Worm (Caenorhabditis elegans) whole organism, L1 larva: ENCODE measurements around the gene gmap-2.

Experiments used
- aly-2 ChIP-seq: fragments of 150-350 bp; optimal IDR thresholded peaks from 2 replicates; lab custom pipeline; 2014; ENCODE audit warnings: missing biosample characterization, missing genetic modification characterization
- blmp-1 ChIP-seq: fragments of 150-350 bp; optimal IDR thresholded peaks from 2 replicates; lab custom pipeline; 2014; ENCODE audit warnings: missing biosample characterization, missing genetic modification characterization
- ceh-63 ChIP-seq: fragments of 200-800 bp; sonication (Bioruptor generic); optimal IDR thresholded peaks from 2 replicates; lab custom pipeline; 2018; ENCODE audit warnings: mild to moderate bottlenecking, missing genetic modification characterization, missing compliant biosample characterization
- ceh-8 ChIP-seq: fragments of 200-800 bp; sonication (Bioruptor generic); optimal IDR thresholded peaks from 2 replicates; lab custom pipeline; 2018; ENCODE audit warnings: mild to moderate bottlenecking, missing genetic modification characterization, moderate library complexity, missing compliant biosample characterization
- ceh-82 ChIP-seq, 3 experiments: fragments of 150-350 bp in 1 of 3; sonication (generic microtip) in 2 of 3; optimal IDR thresholded peaks; 2 replicates each; lab custom pipeline; 2014 to 2017; ENCODE audit warnings: missing biosample characterization in 3 of 3, missing genetic modification characterization in 3 of 3
- ces-1 ChIP-seq: fragments of 150-350 bp; optimal IDR thresholded peaks from 2 replicates; lab custom pipeline; 2014; ENCODE audit warnings: missing biosample characterization, missing genetic modification reagents, missing genetic modification characterization
- dsc-1 ChIP-seq: sonication (generic microtip); optimal IDR thresholded peaks from 2 replicates; lab custom pipeline; 2016; ENCODE audit warnings: mild to moderate bottlenecking, missing genetic modification characterization, missing compliant biosample characterization
- efl-1 ChIP-seq, 4 experiments: fragments of 150-350 bp; optimal IDR thresholded peaks in 3 of 4; peaks in 1 of 4; 1 replicate in 1 of 4; 2 replicates in 3 of 4; lab custom pipeline; 2014; ENCODE audit warnings: missing biosample characterization in 2 of 4, missing genetic modification characterization in 2 of 4, missing genetic modification reagents in 2 of 4
- egl-13 ChIP-seq: sonication (generic microtip); optimal IDR thresholded peaks from 2 replicates; lab custom pipeline; 2016; ENCODE audit warnings: missing genotype, missing genetic modification reagents, missing genetic modification characterization, missing compliant biosample characterization
- fkh-10 ChIP-seq: sonication (generic microtip); optimal IDR thresholded peaks from 2 replicates; lab custom pipeline; 2017; ENCODE audit warnings: missing biosample characterization, missing genetic modification reagents, missing genetic modification characterization
- fkh-4 ChIP-seq: sonication (generic microtip); optimal IDR thresholded peaks from 2 replicates; lab custom pipeline; 2016; ENCODE audit warnings: missing compliant biosample characterization, missing genetic modification characterization, borderline replicate concordance
- fos-1 ChIP-seq: fragments of 150-350 bp; optimal IDR thresholded peaks from 2 replicates; lab custom pipeline; 2014; ENCODE audit warnings: missing biosample characterization, missing genetic modification characterization
- hlh-4 ChIP-seq: sonication (generic microtip); optimal IDR thresholded peaks from 2 replicates; lab custom pipeline; 2016; ENCODE audit warnings: mild to moderate bottlenecking, missing genetic modification characterization, missing compliant biosample characterization
- irx-1 ChIP-seq: sonication (generic microtip); optimal IDR thresholded peaks from 2 replicates; lab custom pipeline; 2016; ENCODE audit warnings: missing genetic modification characterization, missing compliant biosample characterization
- jun-1 ChIP-seq: fragments of 150-350 bp; optimal IDR thresholded peaks from 2 replicates; lab custom pipeline; 2014; ENCODE audit warnings: missing biosample characterization, missing genetic modification reagents, missing genetic modification characterization
- lin-14 ChIP-seq: fragments of 200-800 bp; sonication (Bioruptor generic); optimal IDR thresholded peaks from 2 replicates; lab custom pipeline; 2018; ENCODE audit warnings: mild to moderate bottlenecking, missing genetic modification characterization, moderate library complexity, missing compliant biosample characterization
- lin-15B ChIP-seq: fragments of 150-350 bp; sonication (generic microtip); optimal IDR thresholded peaks from 3 replicates; lab custom pipeline; 2014; ENCODE audit warnings: missing biosample characterization, missing genetic modification characterization
- lir-3 ChIP-seq: sonication (generic microtip); optimal IDR thresholded peaks from 2 replicates; lab custom pipeline; 2016; ENCODE audit warnings: mild to moderate bottlenecking, missing genetic modification characterization, moderate library complexity, missing compliant biosample characterization; ENCODE audit not compliant: poor library complexity
- mdl-1 ChIP-seq, 2 experiments: fragments of 150-350 bp; optimal IDR thresholded peaks; 2 replicates each; lab custom pipeline; 2014 to 2017; ENCODE audit warnings: missing biosample characterization in 2 of 2, missing genetic modification characterization in 2 of 2, inconsistent platforms in 1 of 2
- mef-2 ChIP-seq: fragments of 150-350 bp; optimal IDR thresholded peaks from 2 replicates; lab custom pipeline; 2014; ENCODE audit warnings: missing biosample characterization, missing genetic modification characterization
- nhr-19 ChIP-seq: fragments of 200-800 bp; sonication (Bioruptor generic); conservative IDR thresholded peaks from 2 replicates; pipeline ENCODE4 v1.3.6; 2022; ENCODE audit warnings: missing genetic modification characterization, missing compliant biosample characterization
- nhr-20 ChIP-seq: sonication (generic microtip); optimal IDR thresholded peaks from 2 replicates; lab custom pipeline; 2016; ENCODE audit warnings: mild to moderate bottlenecking, missing genetic modification characterization, missing compliant biosample characterization
- nhr-237 ChIP-seq: fragments of 150-350 bp; optimal IDR thresholded peaks from 2 replicates; lab custom pipeline; 2014; ENCODE audit warnings: missing biosample characterization, missing genetic modification characterization
- nhr-76 ChIP-seq: sonication (generic microtip); optimal IDR thresholded peaks from 2 replicates; lab custom pipeline; 2017; ENCODE audit warnings: missing biosample characterization, missing genetic modification characterization
- nhr-77 ChIP-seq: fragments of 150-350 bp; optimal IDR thresholded peaks from 2 replicates; lab custom pipeline; 2014; ENCODE audit warnings: missing biosample characterization, missing genetic modification characterization
- nhr-84 ChIP-seq: sonication (generic microtip); optimal IDR thresholded peaks from 2 replicates; lab custom pipeline; 2017; ENCODE audit warnings: missing biosample characterization, missing genetic modification characterization
- nhr-85 ChIP-seq: sonication (generic microtip); peaks from one replicate; lab custom pipeline; 2016; ENCODE audit warnings: missing genetic modification characterization, inconsistent platforms, missing compliant biosample characterization
- nhr-90 ChIP-seq: sonication (generic microtip); optimal IDR thresholded peaks from 2 replicates; lab custom pipeline; 2016; ENCODE audit warnings: mild to moderate bottlenecking, missing genetic modification characterization, missing compliant biosample characterization; ENCODE audit not compliant: poor library complexity
- pag-3 ChIP-seq: sonication (generic microtip); optimal IDR thresholded peaks from 2 replicates; lab custom pipeline; 2017; ENCODE audit warnings: missing genetic modification characterization, mild to moderate bottlenecking, missing compliant biosample characterization, antibody characterized with exemption, borderline replicate concordance; ENCODE audit not compliant: insufficient read depth
- rnt-1 ChIP-seq: sonication (generic microtip); optimal IDR thresholded peaks from 2 replicates; lab custom pipeline; 2016; ENCODE audit warnings: mild to moderate bottlenecking, missing genetic modification characterization, moderate library complexity, missing compliant biosample characterization
- skn-1 ChIP-seq: fragments of 150-350 bp; optimal IDR thresholded peaks from 2 replicates; lab custom pipeline; 2014; ENCODE audit warnings: missing biosample characterization, missing genetic modification characterization
- snu-23 ChIP-seq: sonication (generic microtip); optimal IDR thresholded peaks from 2 replicates; lab custom pipeline; 2016; ENCODE audit warnings: missing genetic modification characterization, missing compliant biosample characterization
- sox-4 ChIP-seq: sonication (generic microtip); optimal IDR thresholded peaks from 2 replicates; lab custom pipeline; 2016; ENCODE audit warnings: missing genetic modification characterization, missing compliant biosample characterization
- sptf-1 ChIP-seq: fragments of 150-350 bp; optimal IDR thresholded peaks from 2 replicates; lab custom pipeline; 2014; ENCODE audit warnings: missing biosample characterization, missing genetic modification characterization
- sup-37 ChIP-seq: fragments of 200-800 bp; sonication (Bioruptor generic); optimal IDR thresholded peaks from 2 replicates; lab custom pipeline; 2018; ENCODE audit warnings: mild to moderate bottlenecking, missing genetic modification characterization, missing compliant biosample characterization
- tbx-2 ChIP-seq: sonication (generic microtip); optimal IDR thresholded peaks from 2 replicates; lab custom pipeline; 2016; ENCODE audit warnings: missing genetic modification characterization, missing compliant biosample characterization
- unc-30 ChIP-seq: sonication (generic microtip); optimal IDR thresholded peaks from 2 replicates; lab custom pipeline; 2017; ENCODE audit warnings: missing biosample characterization, missing genetic modification characterization
- unc-98 ChIP-seq: fragments of 200-800 bp; sonication (Bioruptor generic); IDR thresholded peaks from 2 replicates; pipeline ENCODE4 v1.3.6; 2022; ENCODE audit warnings: missing genetic modification characterization, missing compliant biosample characterization
- vab-15 ChIP-seq: sonication (generic microtip); optimal IDR thresholded peaks from 2 replicates; lab custom pipeline; 2017; ENCODE audit warnings: missing genotype, mild to moderate bottlenecking, missing genetic modification characterization, missing compliant biosample characterization

Gene gmap-2

DNA sequence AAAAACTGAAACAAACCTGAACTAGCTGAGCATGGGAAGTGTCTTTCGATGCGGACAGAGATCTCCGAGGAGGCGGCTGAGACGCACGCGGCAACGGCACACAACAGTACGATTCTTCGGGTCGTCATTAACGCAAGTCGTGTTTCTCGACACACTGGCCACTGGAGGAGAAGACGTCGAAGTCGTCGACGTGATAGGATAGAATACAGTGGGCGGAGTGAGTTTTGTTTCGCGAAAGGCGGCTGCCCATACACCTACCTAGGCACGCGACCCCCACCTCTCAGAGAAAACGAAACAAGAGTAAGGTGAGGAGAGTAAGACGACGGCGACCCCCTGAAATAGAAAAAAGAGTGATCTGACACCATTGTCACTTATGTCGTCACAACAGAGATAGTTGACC lies 8.3 kb downstream of the gmap-2 start, which contains the start of gene gmap-1 (continued):
- TF ChIP-seq unc-98 (GFP tag; lab: Robert Waterston, UW): no peak
- TF ChIP-seq fkh-10 (GFP tag; lab: Kevin White, UChicago): no peak
- no peak for TF ChIP-seq aly-2 (tag; lab: Kevin White, UChicago)
- no peak for TF ChIP-seq ceh-63 (GFP tag; lab: Kevin White, UChicago)
- TF ChIP-seq mef-2 (tag; lab: Kevin White, UChicago): no peak
- peak; percentile 82 for TF ChIP-seq nhr-85 (tag; lab: Kevin White, UChicago)
- TF ChIP-seq pag-3 (tag; lab: Kevin White, UChicago): no peak
- no peak for TF ChIP-seq sox-4 (tag; lab: Kevin White, UChicago)
- TF ChIP-seq lin-14 (GFP tag; lab: Kevin White, UChicago): peak; percentile 57
- TF ChIP-seq sup-37 (GFP tag; lab: Kevin White, UChicago): no peak
- peak; percentile 30 for TF ChIP-seq nhr-90 (tag; lab: Kevin White, UChicago)
- no peak for TF ChIP-seq nhr-76

DNA sequence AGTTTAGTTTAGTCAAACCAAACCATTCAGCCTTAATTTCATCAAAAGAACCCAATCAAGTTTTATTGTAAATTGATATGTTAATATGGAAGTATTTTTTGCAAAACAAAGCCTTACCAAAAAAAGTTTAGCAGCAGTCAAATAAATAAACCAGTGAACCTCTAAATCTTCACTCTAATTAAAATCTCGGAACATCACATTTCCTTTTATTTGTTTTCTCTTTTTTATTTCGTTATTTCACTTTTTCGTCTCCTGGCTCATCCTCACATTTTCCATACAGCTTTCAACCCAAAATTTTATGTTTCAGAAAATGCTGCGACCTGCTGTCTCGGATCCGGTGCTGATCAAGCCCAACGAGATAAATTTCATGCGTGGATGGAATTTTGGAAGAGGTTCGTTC lies 13.1 kb downstream of the gmap-2 start, which contains the start of gene C34E7.3:
TSS of gene C34E7.3 (plus strand) at position 301 of the 400 bp plus-strand sequence.
- TF ChIP-seq nhr-84 (tag; lab: Kevin White, UChicago) (no peak), jun-1 (tag; lab: Kevin White, UChicago) (no peak), ceh-63 (GFP tag; lab: Kevin White, UChicago) (no peak), unc-30 (tag; lab: Kevin White, UChicago) (no peak), mdl-1 (tag; optimal IDR thresholded peaks at IDR 0.05; lab: Kevin White, UChicago) (no peak), skn-1 (tag; lab: Kevin White, UChicago) (no peak), snu-23 (GFP tag; lab: Kevin White, UChicago) (no peak), fkh-4 (no peak), dsc-1 (no peak), lin-14 (GFP tag; lab: Kevin White, UChicago) (no peak), egl-13 (no peak), tbx-2 (tag; lab: Kevin White, UChicago) (no peak), vab-15 (tag; lab: Kevin White, UChicago) (no peak), ceh-8 (GFP tag; lab: Kevin White, UChicago) (no peak), sptf-1 (tag; lab: Kevin White, UChicago) (no peak), ceh-82 (tag; optimal IDR thresholded peaks at IDR 0.05; lab: Kevin White, UChicago) (no peak)
- TF ChIP-seq, all 84 proteins: peak for 0

DNA sequence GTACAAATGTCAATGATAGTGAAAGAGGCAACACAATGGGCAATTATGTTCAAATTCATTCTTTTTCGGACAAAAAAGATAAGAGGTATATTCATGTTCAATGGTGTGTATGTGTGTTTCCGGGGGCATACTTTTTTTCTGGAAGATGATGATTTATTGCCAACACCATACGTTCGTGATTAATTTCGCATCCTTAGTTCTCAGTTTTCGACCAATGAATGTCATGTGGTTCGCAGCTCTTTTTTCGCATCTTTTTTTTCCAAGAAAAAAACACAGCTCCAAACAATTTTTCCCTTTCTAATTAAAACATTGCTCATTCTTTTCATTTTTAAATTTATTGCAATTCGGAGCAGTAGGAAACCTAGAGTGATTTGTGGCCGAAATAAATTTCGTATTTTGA lies 14.3 kb downstream of the gmap-2 start:
- peak; percentile 94 for TF ChIP-seq dsc-1
- TF ChIP-seq lin-15B (tag; lab: Kevin White, UChicago): no peak
- TF ChIP-seq blmp-1 (tag; lab: Kevin White, UChicago): peak; percentile 0
- no peak for TF ChIP-seq nhr-19 (GFP tag; lab: Robert Waterston, UW)
- TF ChIP-seq fkh-4: peak; percentile 65
- TF ChIP-seq irx-1 (tag; lab: Kevin White, UChicago): no peak
- no peak for TF ChIP-seq unc-98 (GFP tag; lab: Robert Waterston, UW)
- no peak for TF ChIP-seq efl-1 (optimal IDR thresholded peaks at IDR 0.05; lab: Kevin White, UChicago)
- no peak for TF ChIP-seq efl-1 (GFP tag; optimal IDR thresholded peaks at IDR 0.05 in 1 of 2; lab: Kevin White, UChicago)
- TF ChIP-seq fos-1 (tag; lab: Kevin White, UChicago): no peak
- TF ChIP-seq nhr-237 (tag; lab: Kevin White, UChicago): no peak

DNA sequence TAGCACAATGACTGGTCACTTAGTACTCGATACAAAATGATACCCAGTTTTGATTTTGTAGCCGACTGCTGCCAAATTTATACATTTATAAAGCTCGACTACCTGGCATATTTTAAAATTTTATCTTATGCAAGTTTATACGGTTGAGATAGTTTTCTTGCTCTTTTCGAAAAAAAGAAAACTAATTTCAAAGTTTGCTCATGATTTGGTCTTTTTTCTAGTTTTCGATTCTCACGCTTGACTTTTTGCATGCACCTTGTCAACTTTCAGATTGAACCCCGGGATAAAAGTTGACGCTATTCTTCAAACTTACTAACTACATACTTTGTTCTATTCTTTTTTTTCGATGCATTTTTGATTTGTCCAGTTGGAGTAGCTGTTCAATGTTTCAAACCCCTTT lies 16.1 kb downstream of the gmap-2 start:
- TF ChIP-seq efl-1 (optimal IDR thresholded peaks at IDR 0.05; lab: Kevin White, UChicago) (no peak), efl-1 (GFP tag; optimal IDR thresholded peaks at IDR 0.05 in 1 of 2; lab: Kevin White, UChicago) (peak in 1 of 2 experiments; percentile 81), ceh-63 (GFP tag; lab: Kevin White, UChicago) (no peak)

DNA sequence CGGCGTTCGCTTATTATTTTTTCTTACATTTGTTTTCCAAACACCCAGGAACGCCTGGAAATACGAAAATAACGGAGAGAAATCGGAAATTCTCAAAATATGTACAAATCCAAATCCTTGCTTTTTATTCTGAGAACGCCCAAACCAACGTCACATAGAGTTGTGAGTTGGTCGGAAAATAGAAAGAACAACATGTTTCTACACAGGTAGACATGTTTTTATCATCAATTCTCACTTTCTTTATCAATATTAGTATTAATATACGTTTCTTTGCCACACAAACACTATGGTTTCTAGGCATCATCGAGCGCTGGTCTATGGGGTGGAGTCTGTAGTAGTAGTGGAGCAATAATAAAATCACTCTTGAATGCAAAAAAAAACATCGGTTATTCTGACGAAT lies 24.6 kb downstream of the gmap-2 start:
- TF ChIP-seq ces-1 (GFP tag; lab: Kevin White, UChicago) (no peak), lin-14 (GFP tag; lab: Kevin White, UChicago) (no peak), efl-1 (optimal IDR thresholded peaks at IDR 0.05; lab: Kevin White, UChicago) (no peak), efl-1 (GFP tag; optimal IDR thresholded peaks at IDR 0.05 in 1 of 2; lab: Kevin White, UChicago) (no peak), rnt-1 (tag; lab: Kevin White, UChicago) (no peak), nhr-20 (no peak), hlh-4 (tag; lab: Kevin White, UChicago) (no peak), nhr-77 (tag; lab: Kevin White, UChicago) (no peak), lir-3 (tag; lab: Kevin White, UChicago) (no peak)
